Fruit fly (Drosophila melanogaster): ENCODE measurements around the gene CG9903.

The CG9903 gene

DNA sequence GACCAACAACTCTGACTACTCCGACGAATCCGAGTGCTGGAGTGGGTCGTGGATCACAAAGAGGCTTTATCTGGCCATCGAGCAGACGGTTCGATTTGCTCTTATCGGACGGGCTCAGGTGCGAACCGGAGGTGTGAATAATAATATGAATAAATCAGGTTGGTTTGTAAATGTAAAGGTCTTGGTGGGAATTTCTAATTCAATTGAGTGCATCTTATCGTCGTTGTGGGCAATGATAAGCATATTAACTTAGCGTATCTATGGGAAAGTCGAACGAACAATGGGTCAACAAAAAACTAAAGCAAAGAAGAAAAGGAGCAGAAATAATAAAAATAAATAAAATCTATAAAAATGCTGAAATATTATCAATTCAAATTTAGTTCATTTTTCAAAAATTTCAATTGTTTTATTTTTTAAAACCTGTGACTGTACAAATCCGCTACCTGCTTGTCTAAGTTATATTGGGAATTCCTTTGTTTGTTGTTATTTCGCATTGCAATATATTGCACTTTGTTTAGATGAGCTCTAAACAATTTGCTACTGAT lies at the start of gene CG9903:
Gene CG9903, minus strand, starts transcription at position 51 of the 545 bp plus-strand sequence.
- no peak for TF ChIP-seq CG17801 (GFP tag; optimal IDR thresholded peaks at IDR 0.05; ENCODE audit: partially characterized antibody)

DNA sequence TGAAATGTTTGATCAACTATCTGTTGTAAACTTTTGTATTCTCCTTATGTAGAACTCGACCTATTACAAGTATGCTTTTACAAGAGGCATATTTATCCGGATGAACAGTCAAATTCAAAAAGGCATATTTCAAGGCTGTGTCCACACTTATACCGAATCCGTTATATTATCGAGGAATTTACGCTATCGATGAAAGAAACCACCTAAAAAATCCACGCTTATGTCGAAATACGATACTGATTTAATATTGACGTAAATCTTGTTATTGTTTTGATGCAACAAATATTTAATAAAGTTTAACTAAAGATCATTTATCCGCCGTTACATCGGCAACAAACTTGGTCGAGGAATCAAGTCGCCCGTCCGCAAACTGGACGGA lies 47.0 kb upstream of the CG9903 start, which contains the start of gene CG13014:
Gene CG13014, plus strand, starts transcription at position 206 of the 379 bp plus-strand sequence.
- no peak for TF ChIP-seq CG17801 (GFP tag; optimal IDR thresholded peaks at IDR 0.05; ENCODE audit: partially characterized antibody)

DNA sequence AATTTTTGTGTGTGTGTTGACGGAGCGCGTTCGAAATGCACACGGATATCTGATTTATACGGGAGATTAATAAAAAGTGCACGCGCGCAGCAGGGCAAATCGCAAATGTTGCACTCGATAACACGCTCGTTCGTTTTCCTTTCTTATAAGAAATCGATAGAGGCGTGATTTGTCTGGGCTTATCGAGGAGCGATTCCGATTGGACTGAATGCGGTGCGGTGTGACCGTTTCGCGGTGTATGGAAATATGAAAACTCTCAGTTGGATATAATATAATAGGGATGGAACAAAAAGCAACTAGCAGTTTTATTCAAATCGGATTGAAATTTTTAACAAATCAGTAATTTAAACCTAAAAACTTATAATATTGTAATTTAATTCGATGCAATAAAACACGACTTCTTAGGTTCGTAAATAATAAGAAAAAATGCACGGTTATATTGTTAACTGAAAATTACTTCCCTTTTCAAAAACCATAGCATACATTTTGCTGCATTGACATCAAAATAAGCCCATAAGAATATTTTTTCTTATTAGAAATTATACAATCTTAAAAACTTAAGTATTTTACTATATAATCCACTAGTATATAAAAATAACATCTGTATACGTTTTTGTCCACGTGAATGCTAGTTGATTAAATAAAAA lies 46.5 kb upstream of the CG9903 start, which contains the start of gene CanA-14F:
Gene CanA-14F, minus strand, starts transcription at position 152 of the 647 bp plus-strand sequence.
- TF ChIP-seq CG17801 (GFP tag; optimal IDR thresholded peaks at IDR 0.05; ENCODE audit: partially characterized antibody) = no peak

DNA sequence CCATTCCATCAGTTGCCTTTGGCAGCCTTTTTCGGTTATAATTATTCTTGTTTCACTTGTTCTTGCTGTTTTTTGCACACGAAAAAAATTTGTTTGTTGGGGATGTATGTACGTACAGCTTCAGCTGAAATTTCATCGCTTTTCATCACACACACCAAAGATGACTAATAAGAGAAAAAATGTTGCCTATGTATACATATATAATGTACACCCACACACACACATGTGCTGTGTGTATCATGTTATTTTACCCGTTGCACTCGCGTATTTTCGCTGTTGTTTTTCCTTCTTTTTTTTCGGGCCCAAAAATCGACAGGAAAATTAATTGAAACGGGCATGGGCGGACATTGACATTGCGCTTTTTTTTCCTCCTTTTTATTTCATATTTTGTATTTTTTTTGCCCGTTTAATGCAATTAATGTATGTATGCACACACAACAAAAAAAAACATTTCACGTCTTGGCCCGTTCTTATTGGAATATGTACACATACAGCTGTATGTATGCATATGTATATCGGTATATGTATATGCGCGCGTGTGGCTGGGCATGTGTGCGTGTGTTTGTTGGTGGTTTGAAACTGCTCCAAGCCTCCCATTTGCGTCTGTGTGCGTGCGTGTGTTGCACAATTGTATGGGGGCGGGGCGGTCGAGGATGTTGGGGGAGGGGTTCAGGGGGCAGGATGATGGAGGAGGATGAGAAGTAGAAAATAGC lies 45.7 kb upstream of the CG9903 start:
- no peak for TF ChIP-seq CG17801 (GFP tag; optimal IDR thresholded peaks at IDR 0.05; ENCODE audit: partially characterized antibody)

DNA sequence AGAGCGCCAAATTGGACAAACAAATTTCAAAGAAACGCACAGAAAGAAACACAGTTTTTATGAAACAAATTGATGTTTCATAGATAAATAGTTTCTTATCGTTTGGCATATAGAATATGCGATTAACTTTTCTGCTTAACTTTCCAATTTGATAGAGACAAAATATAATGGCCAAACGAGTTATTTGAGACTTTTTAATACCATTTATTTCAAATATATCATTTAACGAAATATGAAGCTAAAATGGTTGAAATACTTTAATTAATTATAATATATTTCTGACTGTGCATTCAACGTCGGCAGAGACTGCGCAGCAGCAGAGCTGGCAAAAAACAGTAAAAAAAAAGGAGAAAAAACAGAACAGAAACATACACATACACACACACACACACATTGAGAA lies 44.9 kb upstream of the CG9903 start:
- TF ChIP-seq CG17801 (GFP tag; optimal IDR thresholded peaks at IDR 0.05; ENCODE audit: partially characterized antibody) = no peak

DNA sequence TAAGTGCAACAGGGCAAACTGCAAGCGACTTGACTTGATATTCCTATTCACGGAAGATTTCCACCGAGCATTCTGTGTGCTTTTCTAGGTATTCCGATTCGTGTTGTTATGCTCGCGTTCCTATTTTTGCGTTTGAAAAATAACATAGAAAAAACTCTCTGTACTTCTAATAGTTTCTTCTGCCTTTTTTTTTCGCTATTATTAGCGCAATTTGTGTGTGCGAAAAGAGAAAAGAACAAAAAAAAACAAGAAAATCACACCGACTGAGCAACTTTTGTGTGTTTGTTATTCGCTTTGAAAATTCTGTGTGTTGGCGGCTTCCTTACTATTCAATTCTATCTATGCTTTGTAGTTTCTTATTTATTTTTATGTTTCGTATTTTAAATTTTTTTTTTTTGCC lies 43.1 kb upstream of the CG9903 start:
- no peak for TF ChIP-seq CG17801 (GFP tag; optimal IDR thresholded peaks at IDR 0.05; ENCODE audit: partially characterized antibody)

DNA sequence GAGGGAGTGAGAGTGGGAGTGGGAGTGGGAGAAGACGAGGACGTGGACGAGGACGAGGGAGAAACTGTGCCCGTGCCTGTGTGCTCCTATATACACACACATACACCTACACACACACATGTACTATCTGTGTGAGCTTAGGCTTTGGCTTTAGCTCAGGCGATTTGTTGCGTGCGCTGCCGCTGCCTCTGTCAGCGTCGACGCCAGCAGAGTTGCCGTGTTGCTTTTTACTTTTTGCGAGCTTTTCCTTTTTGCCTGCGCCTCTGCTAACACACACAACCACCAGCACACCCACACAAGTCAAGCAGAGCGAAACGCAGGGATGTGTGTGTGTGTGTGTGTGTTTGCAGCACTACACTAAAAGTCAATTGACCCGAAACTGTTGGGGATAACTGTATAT lies 41.5 kb upstream of the CG9903 start:
- TF ChIP-seq CG17801 (GFP tag; optimal IDR thresholded peaks at IDR 0.05; ENCODE audit: partially characterized antibody) = no peak

DNA sequence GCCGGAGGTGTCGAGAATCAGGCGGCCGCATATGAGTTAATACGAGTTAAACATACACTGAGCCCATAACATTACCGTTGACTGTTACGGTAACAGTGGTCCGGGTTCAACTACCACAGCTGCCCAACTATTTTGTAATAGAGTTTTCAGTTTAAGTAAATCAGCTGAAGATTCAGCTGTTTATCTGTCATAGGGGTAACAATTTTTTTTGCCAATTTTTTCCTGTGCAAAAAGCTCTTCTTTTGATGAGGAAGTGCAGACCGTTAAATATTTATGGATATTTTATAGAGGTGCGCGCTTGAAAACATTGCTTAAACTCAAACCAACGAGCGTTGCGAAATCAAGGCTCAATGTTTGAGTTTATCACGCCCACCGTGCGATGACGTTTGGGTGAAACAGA lies 41.1 kb upstream of the CG9903 start:
- TF ChIP-seq CG17801 (GFP tag; optimal IDR thresholded peaks at IDR 0.05; ENCODE audit: partially characterized antibody) = no peak

DNA sequence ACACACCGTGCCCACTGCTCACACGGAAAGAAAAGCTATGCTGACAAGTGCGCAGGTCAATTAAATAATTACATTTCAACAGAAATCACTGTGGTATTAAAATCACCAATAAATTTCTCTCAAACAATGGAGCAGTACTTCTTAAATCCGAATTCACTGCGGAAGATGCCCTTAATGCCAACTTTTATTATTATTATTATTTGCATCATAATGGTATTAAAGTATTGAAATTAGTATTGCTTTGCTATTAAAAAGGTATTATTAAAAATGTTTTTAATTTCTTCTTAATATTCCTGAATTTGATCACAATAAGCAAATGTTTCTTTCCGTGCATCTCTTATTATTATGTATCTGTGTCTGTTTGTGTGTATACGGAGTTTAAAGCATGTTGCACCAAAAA lies 39.3 kb upstream of the CG9903 start:
- TF ChIP-seq CG17801 (GFP tag; optimal IDR thresholded peaks at IDR 0.05; ENCODE audit: partially characterized antibody) = no peak

DNA sequence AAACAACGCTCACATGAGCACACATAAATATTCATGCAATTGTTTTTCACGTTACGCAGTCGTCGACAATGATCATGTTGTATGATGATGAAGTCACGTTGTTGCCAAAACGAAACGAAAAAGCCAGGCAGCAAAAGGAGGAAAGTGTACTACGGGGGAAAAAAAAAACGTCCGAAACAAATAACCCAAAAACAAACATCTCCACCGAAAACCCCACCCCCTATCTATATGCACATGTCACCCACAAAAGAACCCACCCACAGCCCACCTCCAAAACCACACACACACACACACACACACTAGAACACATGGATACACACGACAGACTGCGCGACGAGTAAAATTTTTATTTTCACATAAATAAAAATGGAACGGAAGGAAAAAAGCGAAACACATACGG lies 34.4 kb upstream of the CG9903 start:
- no peak for TF ChIP-seq CG17801 (GFP tag; optimal IDR thresholded peaks at IDR 0.05; ENCODE audit: partially characterized antibody)

DNA sequence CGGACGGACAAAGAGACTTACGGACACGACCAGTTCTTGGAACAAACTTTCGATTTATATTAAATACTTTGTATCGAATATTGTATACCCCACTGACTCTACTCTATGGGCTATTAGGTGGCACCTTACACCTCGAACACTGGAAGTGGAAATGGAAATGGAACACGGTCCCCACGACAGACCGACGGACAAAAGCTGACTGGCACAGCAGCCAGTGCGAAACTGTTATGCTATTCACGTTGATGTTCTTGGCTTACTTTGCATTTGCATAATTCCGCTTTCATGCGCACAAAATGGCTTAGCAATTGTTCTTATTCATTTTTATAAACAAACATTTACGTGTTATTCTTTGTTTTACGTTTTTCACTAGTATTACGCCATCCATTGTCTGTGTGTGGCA lies 33.5 kb upstream of the CG9903 start:
- no peak for TF ChIP-seq CG17801 (GFP tag; optimal IDR thresholded peaks at IDR 0.05; ENCODE audit: partially characterized antibody)

DNA sequence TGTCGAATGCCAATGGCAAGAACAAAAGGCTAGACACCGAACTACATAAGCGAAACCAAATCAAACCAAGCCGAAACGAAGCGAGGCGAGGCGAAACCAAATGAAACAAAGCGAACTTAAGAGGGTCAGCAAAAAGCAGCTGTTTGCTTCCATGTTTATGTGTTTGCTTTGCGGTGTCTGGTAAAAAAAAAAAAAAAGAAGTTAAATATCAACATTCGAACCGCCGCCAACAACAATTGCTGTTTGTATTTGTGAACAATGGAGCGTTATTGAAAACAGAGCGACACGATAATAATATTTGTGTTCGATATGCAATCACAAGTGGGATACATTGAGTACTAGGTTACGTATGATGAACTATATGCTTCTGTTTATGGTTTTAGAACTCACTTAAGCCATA lies 33.0 kb upstream of the CG9903 start:
- no peak for TF ChIP-seq CG17801 (GFP tag; optimal IDR thresholded peaks at IDR 0.05; ENCODE audit: partially characterized antibody)

DNA sequence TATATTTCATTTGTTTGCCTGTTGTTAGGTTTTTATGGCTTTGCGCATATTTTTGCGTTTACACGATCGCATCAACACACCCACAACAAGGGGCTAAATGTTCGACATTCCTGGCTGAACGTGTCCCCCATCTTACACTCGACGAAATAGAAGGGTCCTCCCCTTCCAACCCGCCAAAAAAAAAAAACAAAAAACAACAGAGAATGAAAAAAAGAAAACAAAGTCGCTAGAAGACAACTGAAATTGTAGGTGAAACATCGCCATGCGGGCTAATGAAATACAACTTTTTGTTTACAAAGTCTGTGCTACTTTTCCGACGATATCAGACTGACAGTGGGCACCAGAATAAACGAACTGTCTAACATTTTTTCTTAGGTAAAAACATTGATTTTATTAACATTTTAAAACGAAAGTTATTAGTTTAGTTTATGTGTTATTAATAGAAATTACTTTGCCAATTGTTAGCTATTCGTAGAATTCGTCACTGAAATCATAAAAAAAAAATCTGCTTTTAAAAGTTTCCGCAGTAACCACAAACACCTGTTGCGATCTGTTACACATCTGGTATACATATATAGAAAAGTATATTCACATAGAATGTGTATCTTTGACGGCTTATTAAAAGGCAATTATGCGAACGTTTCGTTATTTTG lies 30.0 kb upstream of the CG9903 start:
- TF ChIP-seq CG17801 (GFP tag; optimal IDR thresholded peaks at IDR 0.05; ENCODE audit: partially characterized antibody) = no peak

DNA sequence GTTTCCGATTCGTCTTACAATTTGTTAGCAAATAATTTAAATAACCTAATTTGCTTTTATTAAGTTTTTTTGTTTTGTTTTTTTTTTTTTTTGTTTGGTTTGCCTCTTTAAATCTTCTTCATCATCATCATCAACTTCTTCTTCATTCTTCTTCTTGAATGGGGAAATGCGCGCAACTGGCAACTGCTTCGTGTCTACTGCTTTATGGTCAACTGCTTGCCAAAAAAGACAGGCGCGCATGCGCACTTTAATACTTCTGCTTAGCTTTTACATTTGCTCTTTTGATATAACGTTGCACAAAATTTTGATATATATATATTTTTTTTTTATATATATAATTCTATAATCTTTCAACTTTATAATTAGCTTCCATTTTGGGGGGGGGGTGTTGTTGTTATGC lies 24.7 kb upstream of the CG9903 start:
- TF ChIP-seq CG17801 (GFP tag; optimal IDR thresholded peaks at IDR 0.05; ENCODE audit: partially characterized antibody) = no peak

DNA sequence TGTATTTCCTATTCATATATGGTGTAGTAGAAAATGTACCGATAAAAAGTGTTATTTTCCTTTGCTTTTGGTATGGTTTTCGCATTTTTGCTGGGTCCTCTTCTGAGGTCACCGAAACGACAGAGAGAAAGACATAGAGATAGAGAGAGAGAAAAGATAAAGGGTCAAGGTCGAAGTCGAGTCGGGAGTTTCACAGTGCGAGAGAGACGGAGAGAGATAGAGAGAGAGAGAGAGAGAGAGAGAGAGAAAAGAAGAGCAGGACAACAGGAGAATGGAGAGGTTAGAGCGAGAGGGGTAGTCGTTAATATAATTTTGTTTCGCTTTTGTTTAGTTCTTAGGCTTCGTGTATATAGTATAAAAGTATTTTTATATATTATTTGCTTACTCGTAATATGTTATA lies 21.6 kb upstream of the CG9903 start:
- no peak for TF ChIP-seq CG17801 (GFP tag; optimal IDR thresholded peaks at IDR 0.05; ENCODE audit: partially characterized antibody)
